Worm (Caenorhabditis elegans) whole organism, late embryonic: Measurements from ENCODE around the gene somi-1.

Experiments used
- C38D4.7 ChIP-seq: fragments of 200-800 bp; sonication (Bioruptor generic); optimal IDR thresholded peaks from 2 replicates; lab custom pipeline; 2018; ENCODE audit warnings: mild to moderate bottlenecking, missing genetic modification characterization, moderate library complexity, missing compliant biosample characterization
- K09A11.1 ChIP-seq: sonication (generic microtip); optimal IDR thresholded peaks from 2 replicates; lab custom pipeline; 2017; ENCODE audit warnings: antibody characterized with exemption, mild to moderate bottlenecking, missing genetic modification characterization, missing compliant biosample characterization; ENCODE audit not compliant: insufficient read depth
- Y22D7AL.16 ChIP-seq: sonication (generic microtip); optimal IDR thresholded peaks from 2 replicates; lab custom pipeline; 2016; ENCODE audit warnings: missing genetic modification characterization, missing compliant biosample characterization
- ahr-1 ChIP-seq: sonication (generic microtip); optimal IDR thresholded peaks from 2 replicates; lab custom pipeline; 2016; ENCODE audit warnings: missing genetic modification characterization, missing compliant biosample characterization
- ceh-18 ChIP-seq: sonication (generic microtip); optimal IDR thresholded peaks from 2 replicates; lab custom pipeline; 2016; ENCODE audit warnings: missing genetic modification characterization, missing compliant biosample characterization
- ceh-22 ChIP-seq: sonication (generic microtip); optimal IDR thresholded peaks from 2 replicates; lab custom pipeline; 2017; ENCODE audit warnings: missing biosample characterization, missing genetic modification characterization
- ceh-30 ChIP-seq: fragments of 150-350 bp; optimal IDR thresholded peaks from 2 replicates; lab custom pipeline; 2014; ENCODE audit warnings: missing biosample characterization, missing genetic modification characterization
- ceh-34 ChIP-seq: sonication (generic microtip); optimal IDR thresholded peaks from 2 replicates; lab custom pipeline; 2016; ENCODE audit warnings: mild to moderate bottlenecking, missing genetic modification characterization, missing compliant biosample characterization
- ceh-6 ChIP-seq: fragments of 200-800 bp; sonication (Bioruptor generic); optimal IDR thresholded peaks from 2 replicates; lab custom pipeline; 2018; ENCODE audit warnings: mild to moderate bottlenecking, missing genetic modification characterization, missing compliant biosample characterization
- che-1 ChIP-seq: sonication (generic microtip); optimal IDR thresholded peaks from 2 replicates; lab custom pipeline; 2016; ENCODE audit warnings: mild to moderate bottlenecking, missing genetic modification characterization, missing compliant biosample characterization
- elt-4 ChIP-seq: sonication (generic microtip); optimal IDR thresholded peaks from 2 replicates; lab custom pipeline; 2016; ENCODE audit warnings: missing genetic modification characterization, missing compliant biosample characterization
- eyg-1 ChIP-seq: sonication (generic microtip); optimal IDR thresholded peaks from 2 replicates; lab custom pipeline; 2016; ENCODE audit warnings: missing genotype, missing genetic modification characterization, missing compliant biosample characterization
- hlh-15 ChIP-seq: sonication (generic microtip); optimal IDR thresholded peaks from 2 replicates; lab custom pipeline; 2016; ENCODE audit warnings: missing genetic modification characterization, missing compliant biosample characterization
- hlh-30 ChIP-seq: sonication (generic microtip); optimal IDR thresholded peaks from 2 replicates; lab custom pipeline; 2017; ENCODE audit warnings: antibody characterized with exemption, missing genetic modification characterization, missing compliant biosample characterization; ENCODE audit not compliant: insufficient read depth
- hlh-6 ChIP-seq: sonication (generic microtip); optimal IDR thresholded peaks from 2 replicates; lab custom pipeline; 2016; ENCODE audit warnings: missing genotype, missing genetic modification characterization, missing compliant biosample characterization
- lim-6 ChIP-seq: sonication (generic microtip); optimal IDR thresholded peaks from 2 replicates; lab custom pipeline; 2016; ENCODE audit warnings: missing genetic modification characterization, missing compliant biosample characterization
- lin-11 ChIP-seq: fragments of 200-800 bp; sonication (Bioruptor generic); optimal IDR thresholded peaks from 2 replicates; lab custom pipeline; 2018; ENCODE audit warnings: mild to moderate bottlenecking, missing genetic modification characterization, missing compliant biosample characterization
- madf-2 ChIP-seq: sonication (generic microtip); optimal IDR thresholded peaks from 2 replicates; lab custom pipeline; 2017; ENCODE audit warnings: missing genetic modification characterization, missing compliant biosample characterization
- mec-3 ChIP-seq: sonication (generic microtip); optimal IDR thresholded peaks from 2 replicates; lab custom pipeline; 2016; ENCODE audit warnings: borderline replicate concordance, missing genetic modification characterization, missing compliant biosample characterization
- nfya-1 ChIP-seq: sonication (generic microtip); optimal IDR thresholded peaks from 2 replicates; lab custom pipeline; 2017; ENCODE audit warnings: missing genetic modification characterization, mild to moderate bottlenecking, missing compliant biosample characterization, antibody characterized with exemption, moderate library complexity
- nhr-11 ChIP-seq: fragments of 150-350 bp; optimal IDR thresholded peaks from 2 replicates; lab custom pipeline; 2014; ENCODE audit warnings: missing biosample characterization, missing genetic modification characterization
- odd-2 ChIP-seq: sonication (generic microtip); optimal IDR thresholded peaks from 2 replicates; lab custom pipeline; 2017; ENCODE audit warnings: antibody characterized with exemption, mild to moderate bottlenecking, missing genetic modification characterization, missing compliant biosample characterization
- pat-9 ChIP-seq: fragments of 200-800 bp; sonication (Bioruptor generic); optimal IDR thresholded peaks from 2 replicates; lab custom pipeline; 2018; ENCODE audit warnings: mild to moderate bottlenecking, missing genetic modification characterization, moderate library complexity, missing compliant biosample characterization
- pqm-1 ChIP-seq: sonication (generic microtip); optimal IDR thresholded peaks from 2 replicates; lab custom pipeline; 2016; ENCODE audit warnings: missing genetic modification characterization, missing compliant biosample characterization
- ref-2 ChIP-seq: sonication (generic microtip); optimal IDR thresholded peaks from 2 replicates; lab custom pipeline; 2016; ENCODE audit warnings: missing genetic modification characterization, missing compliant biosample characterization
- rnt-1 ChIP-seq: sonication (generic microtip); optimal IDR thresholded peaks from 2 replicates; lab custom pipeline; 2016; ENCODE audit warnings: missing genetic modification characterization, missing compliant biosample characterization
- sdc-2 ChIP-seq: sonication (generic microtip); optimal IDR thresholded peaks from 2 replicates; lab custom pipeline; 2016; ENCODE audit warnings: missing genotype, missing genetic modification characterization, missing compliant biosample characterization
- sox-4 ChIP-seq: sonication (generic microtip); optimal IDR thresholded peaks from 2 replicates; lab custom pipeline; 2017; ENCODE audit warnings: mild to moderate bottlenecking, missing genetic modification characterization, inconsistent platforms, missing compliant biosample characterization
- syd-9 ChIP-seq: sonication (generic microtip); optimal IDR thresholded peaks from 2 replicates; lab custom pipeline; 2016; ENCODE audit warnings: mild to moderate bottlenecking, missing genetic modification characterization, moderate library complexity, missing compliant biosample characterization
- ttx-3 ChIP-seq: sonication (generic microtip); optimal IDR thresholded peaks from 2 replicates; lab custom pipeline; 2016; ENCODE audit warnings: missing genetic modification reagents, missing genetic modification characterization, missing compliant biosample characterization
- unc-3 ChIP-seq, 2 experiments: fragments of 200-800 bp in 1 of 2; sonication (Bioruptor generic) in 1 of 2; sonication (generic microtip) in 1 of 2; conservative IDR thresholded peaks in 1 of 2; optimal IDR thresholded peaks in 1 of 2; 2 replicates each; pipeline versions ENCODE4 v1.3.6 to Lab custom; 2016 to 2022; ENCODE audit warnings: missing compliant biosample characterization in 2 of 2, missing genetic modification characterization in 2 of 2, missing genetic modification reagents in 1 of 2
- unc-42 ChIP-seq: sonication (generic microtip); optimal IDR thresholded peaks from 2 replicates; lab custom pipeline; 2016; ENCODE audit warnings: missing genotype, missing genetic modification characterization, missing compliant biosample characterization
- unc-55 ChIP-seq: sonication (generic microtip); optimal IDR thresholded peaks from 2 replicates; lab custom pipeline; 2017; ENCODE audit warnings: missing biosample characterization, missing genetic modification reagents, missing genetic modification characterization
- zip-5 ChIP-seq: sonication (generic microtip); optimal IDR thresholded peaks from 2 replicates; lab custom pipeline; 2016; ENCODE audit warnings: missing genetic modification characterization, missing compliant biosample characterization

somi-1 gene

ce11 chrV:13351773-13352172 is 39.4 kb downstream of the somi-1 start:
- TF ChIP-seq ceh-22 (tag; lab: Kevin White, UChicago), result no peak
- peak; percentile 31 for TF ChIP-seq unc-55 (GFP tag; lab: Kevin White, UChicago)
- TF ChIP-seq, all 69 proteins: peak for 1

ce11 chrV:13350302-13350701 is 40.9 kb downstream of the somi-1 start:
- no peak for TF ChIP-seq elt-4 (tag; lab: Kevin White, UChicago)
- no peak for TF ChIP-seq C38D4.7 (GFP tag; lab: Kevin White, UChicago)
- no peak for TF ChIP-seq sdc-2 (tag; lab: Kevin White, UChicago)
- no peak for TF ChIP-seq nfya-1 (tag; lab: Kevin White, UChicago)
- TF ChIP-seq che-1 (tag; lab: Kevin White, UChicago), result no peak
- no peak for TF ChIP-seq ahr-1
- no peak for TF ChIP-seq odd-2
- no peak for TF ChIP-seq nhr-11
- TF ChIP-seq hlh-15 (tag; lab: Kevin White, UChicago), result no peak
- TF ChIP-seq hlh-6 (tag; lab: Kevin White, UChicago), result no peak
- no peak for TF ChIP-seq Y22D7AL.16 (tag; lab: Kevin White, UChicago)
- no peak for TF ChIP-seq pqm-1 (tag; lab: Kevin White, UChicago)
- TF ChIP-seq ceh-6, result no peak
- TF ChIP-seq syd-9, result no peak
- TF ChIP-seq ttx-3, result no peak

DNA sequence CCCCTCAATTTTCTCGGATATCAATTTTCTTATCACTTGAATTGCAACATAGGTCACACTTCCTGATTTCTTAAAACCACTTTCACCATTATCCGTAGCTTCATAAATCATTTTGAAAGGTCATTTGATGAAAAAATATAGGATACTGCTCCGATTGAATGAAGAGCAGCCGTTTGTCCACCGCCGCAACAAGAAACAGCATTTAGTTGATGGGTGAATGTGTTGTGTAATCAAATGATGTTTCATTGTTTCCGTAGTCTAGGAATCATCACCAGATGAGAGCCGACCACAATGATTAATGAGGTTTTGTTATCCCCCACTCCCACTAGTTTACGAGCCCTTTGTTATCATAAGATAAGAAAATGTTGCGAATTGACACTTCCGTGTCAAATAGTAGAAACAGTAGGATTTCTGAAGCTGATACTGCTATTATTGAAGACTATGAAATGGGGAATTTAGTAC is 45.3 kb downstream of the somi-1 start, which contains the start of gene twk-43:
Gene twk-43, plus strand, starts transcription at position 412 of the 462 bp plus-strand sequence.
- TF ChIP-seq lim-6 (tag; lab: Kevin White, UChicago) (no peak), ceh-30 (tag; lab: Kevin White, UChicago) (no peak), odd-2 (no peak), unc-3 (GFP tag; conservative IDR thresholded peaks at IDR 0.05; lab: Robert Waterston, UW) (no peak), unc-3 (tag; optimal IDR thresholded peaks at IDR 0.05; lab: Kevin White, UChicago) (no peak), unc-42 (tag; lab: Kevin White, UChicago) (no peak), zip-5 (tag; lab: Kevin White, UChicago) (no peak), hlh-30 (tag; lab: Kevin White, UChicago) (no peak), unc-55 (GFP tag; lab: Kevin White, UChicago) (peak; percentile 43), Y22D7AL.16 (tag; lab: Kevin White, UChicago) (no peak), ref-2 (no peak), madf-2 (tag; lab: Kevin White, UChicago) (no peak), pat-9 (tag; lab: Kevin White, UChicago) (no peak), ceh-18 (tag; lab: Kevin White, UChicago) (peak; percentile 32), lin-11 (tag; lab: Kevin White, UChicago) (no peak), rnt-1 (tag; lab: Kevin White, UChicago) (peak; percentile 64)

DNA sequence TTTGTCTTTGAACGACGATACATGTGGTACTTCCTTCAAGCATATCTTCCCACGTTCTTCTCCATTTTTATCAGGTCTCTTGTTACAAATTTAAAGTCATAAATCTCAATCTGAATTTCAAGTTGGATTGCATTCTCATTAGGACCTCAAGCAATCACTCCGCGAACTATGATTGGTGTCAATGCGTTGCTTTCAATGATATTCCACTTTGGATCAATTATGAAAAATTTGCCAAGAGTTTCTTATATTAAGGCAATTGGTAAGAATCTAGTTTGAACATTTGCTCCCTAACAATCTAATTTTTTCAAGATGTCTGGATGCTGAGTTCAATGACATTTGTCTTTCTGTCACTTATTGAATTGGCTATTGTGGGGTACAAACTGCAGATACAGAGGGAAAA is 49.0 kb downstream of the somi-1 start:
- TF ChIP-seq sox-4 (tag; lab: Kevin White, UChicago) (no peak), eyg-1 (tag; lab: Kevin White, UChicago) (no peak), elt-4 (tag; lab: Kevin White, UChicago) (no peak), ceh-18 (tag; lab: Kevin White, UChicago) (no peak), hlh-15 (tag; lab: Kevin White, UChicago) (no peak), ceh-34 (tag; lab: Kevin White, UChicago) (no peak), K09A11.1 (no peak), mec-3 (tag; lab: Kevin White, UChicago) (no peak)
- TF ChIP-seq, all 69 proteins: peak for 0
